Worm (Caenorhabditis elegans): ENCODE data around the gene F22F7.7.

- TF ChIP-seq elt-3 (tag; optimal IDR thresholded peaks at IDR 0.05) (no peak), alr-1 (tag; optimal IDR thresholded peaks at IDR 0.05) (no peak), ceh-16 (tag; optimal IDR thresholded peaks at IDR 0.05) (no peak), ama-1 (optimal IDR thresholded peaks at IDR 0.05) (no peak), snpc-4 (tag; optimal IDR thresholded peaks at IDR 0.05) (no peak), lsy-2 (tag; optimal IDR thresholded peaks at IDR 0.05) (no peak), ZK546.5 (tag; optimal IDR thresholded peaks at IDR 0.05) (no peak), nhr-23 (tag; optimal IDR thresholded peaks at IDR 0.05) (no peak), lin-39 (tag; optimal IDR thresholded peaks at IDR 0.05) (no peak), unc-62 (GFP tag; optimal IDR thresholded peaks at IDR 0.05) (no peak), nhr-77 (tag; optimal IDR thresholded peaks at IDR 0.05) (no peak), gmeb-1 (tag; optimal IDR thresholded peaks at IDR 0.05) (no peak), nhr-25 (tag; optimal IDR thresholded peaks at IDR 0.05) (no peak)
Measured at ce11 chrV:2097653-2098052, 42.2 kb downstream of the F22F7.7 start, which contains the start of gene clec-208.

All from whole organism, L2 larva.